Worm (Caenorhabditis elegans) whole organism, midembryonic: ENCODE measurements around the gene C08E3.15.
"Not testable (repeated sequence)": the region's sequence is repeated elsewhere in the genome, so short reads cannot be mapped to it uniquely, and the experiment has no call there.

Experiments
- T22C8.4 ChIP-seq: fragments of 200-800 bp; sonication (Bioruptor generic); IDR thresholded peaks from 2 replicates; pipeline ENCODE4 v1.3.6; 2022; ENCODE audit warnings: missing genetic modification characterization, missing compliant biosample characterization
- cog-1 ChIP-seq: sonication (generic microtip); optimal IDR thresholded peaks from 2 replicates; lab custom pipeline; 2016; ENCODE audit warnings: missing genetic modification characterization, missing compliant biosample characterization
- flt-1 ChIP-seq: fragments of 200-800 bp; sonication (Bioruptor generic); IDR thresholded peaks from 2 replicates; pipeline ENCODE4 v1.3.6; 2022; ENCODE audit warnings: missing genetic modification characterization, missing compliant biosample characterization
- klf-2 ChIP-seq: fragments of 200-800 bp; sonication (Bioruptor generic); conservative IDR thresholded peaks from 2 replicates; pipeline ENCODE4 v1.3.6; 2022; ENCODE audit warnings: missing genetic modification reagents, missing genetic modification characterization, missing compliant biosample characterization
- med-1 ChIP-seq: sonication (generic microtip); optimal IDR thresholded peaks from 2 replicates; lab custom pipeline; 2017; ENCODE audit warnings: missing genetic modification characterization, mild to moderate bottlenecking, missing compliant biosample characterization, antibody characterized with exemption, missing genetic modification reagents; ENCODE audit not compliant: insufficient read depth
- ref-1 ChIP-seq: fragments of 200-800 bp; sonication (Bioruptor generic); conservative IDR thresholded peaks from 2 replicates; pipeline ENCODE4 v1.3.6; 2022; ENCODE audit warnings: missing genetic modification reagents, missing genetic modification characterization, missing compliant biosample characterization
- tab-1 ChIP-seq: fragments of 200-800 bp; sonication (Bioruptor generic); IDR thresholded peaks from 2 replicates; pipeline ENCODE4 v1.3.6; 2022; ENCODE audit warnings: missing genetic modification characterization, missing compliant biosample characterization
- ztf-23 ChIP-seq: fragments of 200-800 bp; sonication (Bioruptor generic); IDR thresholded peaks from 2 replicates; pipeline ENCODE4 v1.3.6; 2022; ENCODE audit warnings: missing genetic modification reagents, missing genetic modification characterization, missing compliant biosample characterization
- ztf-29 ChIP-seq: fragments of 200-800 bp; sonication (Bioruptor generic); IDR thresholded peaks from 2 replicates; pipeline ENCODE4 v1.3.6; 2022; ENCODE audit warnings: missing genetic modification reagents, missing genetic modification characterization, missing compliant biosample characterization

Gene C08E3.15

DNA sequence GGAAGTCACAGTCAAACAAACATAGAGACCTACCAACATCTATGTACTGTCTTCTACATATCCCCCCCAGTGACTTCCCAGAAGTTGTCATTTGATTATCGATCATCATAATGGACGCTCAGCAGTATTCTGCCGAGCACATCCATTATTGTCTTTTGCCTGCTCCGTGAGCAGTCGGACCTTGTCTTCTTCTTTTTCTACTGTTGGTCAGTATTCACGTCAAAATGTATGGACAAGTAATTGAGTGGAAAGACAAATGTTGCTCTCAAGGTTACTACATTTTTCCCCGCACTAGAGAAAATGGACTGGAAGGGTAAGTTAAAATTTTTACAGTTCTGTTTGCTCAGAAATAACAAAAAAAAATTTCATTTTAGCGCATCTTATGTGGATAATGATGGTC lies 27.2 kb upstream of the C08E3.15 start, which contains the start of gene btb-12:
Gene btb-12 (plus strand): TSS at position 301 of the 400 bp plus-strand sequence.
- TF ChIP-seq tab-1 (GFP tag; lab: Robert Waterston, UW) (no peak), med-1 (no peak), cog-1 (tag; lab: Kevin White, UChicago) (no peak), flt-1 (no peak), ztf-23 (GFP tag; lab: Robert Waterston, UW) (no peak), klf-2 (GFP tag; lab: Robert Waterston, UW) (no peak), T22C8.4 (GFP tag; lab: Robert Waterston, UW) (no peak), ref-1 (GFP tag; lab: Robert Waterston, UW) (no peak), ztf-29 (GFP tag; lab: Robert Waterston, UW) (no peak)

- TF ChIP-seq T22C8.4 (GFP tag; lab: Robert Waterston, UW): no peak
- TF ChIP-seq cog-1 (tag; lab: Kevin White, UChicago): no peak
- no peak for TF ChIP-seq ref-1 (GFP tag; lab: Robert Waterston, UW)
- no peak for TF ChIP-seq tab-1 (GFP tag; lab: Robert Waterston, UW)
- no peak for TF ChIP-seq ztf-29 (GFP tag; lab: Robert Waterston, UW)
- no peak for TF ChIP-seq flt-1
- TF ChIP-seq med-1: no peak
- TF ChIP-seq ztf-23 (GFP tag; lab: Robert Waterston, UW): no peak
These were observed 25.7 kb upstream of the C08E3.15 start, which contains the start of gene fbxb-15 for ce11 chrII:1653397-1653796. TSS of gene fbxb-15 (minus strand) at chrII:1653497.

DNA sequence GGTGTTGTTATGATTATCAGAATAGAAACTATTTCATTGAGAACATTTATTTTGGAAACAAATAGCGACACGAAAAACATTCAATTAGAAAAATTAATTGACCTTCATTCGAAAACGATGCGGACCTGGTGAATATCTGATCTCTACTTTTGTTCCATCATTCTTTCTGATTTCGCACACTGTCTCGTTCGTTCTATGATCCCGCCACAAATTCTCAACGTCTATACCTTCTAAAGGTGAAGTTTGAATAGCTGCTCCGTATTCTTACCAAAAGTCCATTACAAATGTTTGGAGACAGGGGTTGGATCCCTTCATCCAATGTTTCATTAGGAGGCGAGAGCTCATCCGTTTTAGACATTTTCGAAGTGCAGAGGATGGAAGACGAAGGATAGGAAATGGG lies 24.1 kb upstream of the C08E3.15 start, which contains the start of gene fbxb-16:
Gene fbxb-16 (minus strand): TSS at position 101 of the 400 bp plus-strand sequence.
- TF ChIP-seq T22C8.4 (GFP tag; lab: Robert Waterston, UW) (no peak), klf-2 (GFP tag; lab: Robert Waterston, UW) (no peak), tab-1 (GFP tag; lab: Robert Waterston, UW) (no peak), ref-1 (GFP tag; lab: Robert Waterston, UW) (no peak), cog-1 (tag; lab: Kevin White, UChicago) (no peak), ztf-23 (GFP tag; lab: Robert Waterston, UW) (no peak), med-1 (no peak)

- TF ChIP-seq ztf-23 (GFP tag; lab: Robert Waterston, UW) (no peak), T22C8.4 (GFP tag; lab: Robert Waterston, UW) (no peak), tab-1 (GFP tag; lab: Robert Waterston, UW) (no peak), med-1 (no peak), ref-1 (GFP tag; lab: Robert Waterston, UW) (no peak), cog-1 (tag; lab: Kevin White, UChicago) (no peak), klf-2 (GFP tag; lab: Robert Waterston, UW) (no peak), flt-1 (no peak), ztf-29 (GFP tag; lab: Robert Waterston, UW) (no peak)
These were observed 22.8 kb upstream of the C08E3.15 start, which contains the start of gene fbxb-20 for ce11 chrII:1650502-1650901. TSS of gene fbxb-20 (minus strand) at chrII:1650602.

- TF ChIP-seq ref-1 (GFP tag; lab: Robert Waterston, UW) (no peak), ztf-29 (GFP tag; lab: Robert Waterston, UW) (no peak), med-1 (no peak), ztf-23 (GFP tag; lab: Robert Waterston, UW) (no peak), cog-1 (tag; lab: Kevin White, UChicago) (no peak), tab-1 (GFP tag; lab: Robert Waterston, UW) (no peak), flt-1 (no peak), T22C8.4 (GFP tag; lab: Robert Waterston, UW) (no peak), klf-2 (GFP tag; lab: Robert Waterston, UW) (no peak)
These were observed 21.1 kb upstream of the C08E3.15 start, which contains the start of gene fbxb-21 for ce11 chrII:1648768-1649167. TSS of gene fbxb-21 (minus strand) at chrII:1648868.

ce11 chrII:1646199-1646598 lies 18.5 kb upstream of the C08E3.15 start, which contains the start of gene ZC204.17:
TSS of gene ZC204.17 (minus strand) at chrII:1646299.
- no peak for TF ChIP-seq med-1

ce11 chrII:1644777-1645348 lies 17.2 kb upstream of the C08E3.15 start, which contains the start of gene ZC204.6:
TSS of gene ZC204.6 (minus strand) at chrII:1644827.
- TF ChIP-seq med-1 (no peak), T22C8.4 (GFP tag; lab: Robert Waterston, UW) (no peak), ref-1 (GFP tag; lab: Robert Waterston, UW) (no peak), ztf-29 (GFP tag; lab: Robert Waterston, UW) (no peak), ztf-23 (GFP tag; lab: Robert Waterston, UW) (no peak), cog-1 (tag; lab: Kevin White, UChicago) (no peak), klf-2 (GFP tag; lab: Robert Waterston, UW) (no peak), tab-1 (GFP tag; lab: Robert Waterston, UW) (no peak)

DNA sequence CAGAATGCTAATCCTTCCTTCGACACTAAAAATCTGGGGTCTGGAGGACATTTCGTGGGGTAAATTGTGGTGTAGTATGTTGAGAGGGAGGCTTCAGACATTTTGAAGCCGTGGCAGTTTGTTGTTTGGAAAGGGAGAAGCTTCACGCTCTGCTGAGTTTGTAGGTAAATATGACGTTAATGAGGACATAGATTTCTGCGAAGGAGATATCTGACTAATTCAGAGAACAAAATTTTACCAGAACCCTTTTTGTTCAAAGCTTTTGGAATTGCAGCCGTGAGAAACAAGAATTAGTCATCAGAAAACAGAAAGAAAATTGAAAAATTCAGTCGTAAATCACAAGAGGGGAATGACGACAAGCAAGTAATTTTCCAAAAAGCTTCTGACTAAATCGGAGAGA lies 12.8 kb upstream of the C08E3.15 start, which contains the start of gene srh-72:
Gene srh-72 (minus strand): TSS at position 101 of the 400 bp plus-strand sequence.
- TF ChIP-seq med-1 (no peak), klf-2 (GFP tag; lab: Robert Waterston, UW) (no peak), cog-1 (tag; lab: Kevin White, UChicago) (no peak)

- not testable (repeated sequence) for TF ChIP-seq ref-1, klf-2, ztf-29 (GFP tag; lab: Robert Waterston, UW)
These were observed 8.7 kb upstream of the C08E3.15 start, which contains the start of gene srg-20 for ce11 chrII:1636392-1636791. TSS of gene srg-20 (plus strand) at chrII:1636692.

- TF ChIP-seq med-1: no peak
- no peak for TF ChIP-seq flt-1
- TF ChIP-seq tab-1 (GFP tag; lab: Robert Waterston, UW): no peak
- no peak for TF ChIP-seq T22C8.4 (GFP tag; lab: Robert Waterston, UW)
- TF ChIP-seq klf-2 (GFP tag; lab: Robert Waterston, UW): no peak
- no peak for TF ChIP-seq ref-1 (GFP tag; lab: Robert Waterston, UW)
- no peak for TF ChIP-seq ztf-29 (GFP tag; lab: Robert Waterston, UW)
- no peak for TF ChIP-seq cog-1 (tag; lab: Kevin White, UChicago)
- no peak for TF ChIP-seq ztf-23 (GFP tag; lab: Robert Waterston, UW)
These were observed 8.3 kb upstream of the C08E3.15 start for ce11 chrII:1635969-1636368.
